Worm (Caenorhabditis elegans) whole organism, L3 larva: ENCODE data around the gene pkc-1.
A peak's percentile ranks its signal among the peaks of the same experiment; 100 is the strongest.

ENCODE experiments used
- aly-2 ChIP-seq: fragments of 150-350 bp; optimal IDR thresholded peaks from 2 replicates; lab custom pipeline; 2014; ENCODE audit warnings: missing biosample characterization, missing genetic modification characterization
- jun-1 ChIP-seq: fragments of 150-350 bp; optimal IDR thresholded peaks from 2 replicates; lab custom pipeline; 2014; ENCODE audit warnings: missing biosample characterization, missing genetic modification reagents, missing genetic modification characterization
- nhr-12 ChIP-seq: fragments of 150-350 bp; optimal IDR thresholded peaks from 2 replicates; lab custom pipeline; 2014; ENCODE audit warnings: missing biosample characterization, missing genetic modification characterization
- snpc-4 ChIP-seq: fragments of 150-350 bp; optimal IDR thresholded peaks from 2 replicates; lab custom pipeline; 2014; ENCODE audit warnings: missing biosample characterization, missing genetic modification characterization

DNA sequence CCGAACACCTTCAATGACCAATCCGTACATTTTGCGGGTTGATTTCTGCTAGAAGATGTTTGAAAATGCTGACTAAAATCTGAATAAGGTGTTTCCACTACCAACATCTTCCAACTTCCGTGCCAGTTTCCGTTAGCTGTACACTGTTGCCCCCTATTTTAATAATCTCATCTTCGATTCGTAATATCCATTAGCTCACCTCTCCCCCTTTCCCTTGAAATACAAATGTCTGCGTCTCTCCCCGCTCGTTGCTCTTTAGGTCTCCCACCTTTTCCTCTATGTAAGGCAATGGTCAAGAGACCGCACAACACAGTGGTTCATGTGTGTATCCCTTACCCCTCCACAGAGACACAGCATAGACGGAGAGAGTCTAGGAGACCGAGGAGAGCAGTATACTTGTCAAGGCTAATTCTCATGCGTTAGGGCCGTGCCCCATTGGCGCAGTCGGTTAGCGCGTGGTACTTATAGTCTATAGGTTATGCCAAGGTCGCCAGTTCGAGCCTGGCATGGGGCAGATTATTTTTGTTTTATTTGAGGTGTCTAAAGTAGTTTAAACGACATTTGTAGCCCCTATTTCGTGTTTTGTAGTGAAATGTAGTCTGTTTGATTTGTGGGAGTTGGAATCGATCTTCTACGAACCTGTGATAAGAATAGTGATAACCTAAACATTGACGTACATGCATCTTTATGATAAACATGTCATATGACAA, 30.1 kb downstream of the pkc-1 start, which contains the start of gene gcy-33:
- TF ChIP-seq nhr-12 (tag; lab: Kevin White, UChicago) (no peak), snpc-4 (peak; percentile 30), jun-1 (tag; lab: Kevin White, UChicago) (peak; percentile 65), aly-2 (peak; percentile 16)
